Worm (Caenorhabditis elegans): ENCODE data around the gene Y49A3A.4.

DNA sequence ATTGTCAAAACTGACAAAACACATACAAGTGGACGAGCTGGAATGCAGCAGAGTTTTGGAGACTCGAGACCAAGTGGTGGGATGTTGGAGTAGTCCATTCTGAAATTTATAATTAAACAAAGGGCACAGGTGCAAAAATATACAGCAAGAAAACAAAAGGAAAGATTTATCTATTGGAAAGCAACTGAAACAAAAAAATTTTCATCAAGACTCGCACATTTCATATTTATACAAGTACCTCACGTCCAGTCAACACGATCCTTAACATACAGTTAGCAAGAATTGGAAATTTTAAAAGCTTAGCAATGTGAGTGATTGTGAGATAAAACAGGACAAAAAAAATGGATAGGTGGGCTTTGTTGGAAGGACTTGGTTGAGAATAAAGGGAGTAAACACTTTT is 44.5 kb downstream of the Y49A3A.4 start, which contains the start of gene F47B8.1:
- TF ChIP-seq ztf-11 (tag; optimal IDR thresholded peaks at IDR 0.05) (no peak), nhr-237 (tag; optimal IDR thresholded peaks at IDR 0.05) (no peak), fos-1 (tag; optimal IDR thresholded peaks at IDR 0.05) (no peak), nhr-76 (tag; optimal IDR thresholded peaks at IDR 0.05) (no peak), hmg-11 (tag; optimal IDR thresholded peaks at IDR 0.05) (no peak), elt-3 (tag; optimal IDR thresholded peaks at IDR 0.05) (no peak), nhr-12 (tag; optimal IDR thresholded peaks at IDR 0.05) (no peak), nhr-25 (tag; optimal IDR thresholded peaks at IDR 0.05) (no peak), nhr-77 (tag; optimal IDR thresholded peaks at IDR 0.05) (no peak), mdl-1 (tag; optimal IDR thresholded peaks at IDR 0.05) (no peak), fkh-10 (GFP tag; optimal IDR thresholded peaks at IDR 0.05) (no peak), aly-2 (tag; optimal IDR thresholded peaks at IDR 0.05) (no peak), ztf-4 (tag; optimal IDR thresholded peaks at IDR 0.05) (no peak), nhr-11 (tag; optimal IDR thresholded peaks at IDR 0.05) (no peak)
